Worm (Caenorhabditis elegans) whole organism, L4 larva: Measurements from ENCODE around the gene ZK1086.3.
A peak's percentile ranks its signal among the peaks of the same experiment; 100 is the strongest.

Source experiments
- D1046.2 ChIP-seq: fragments of 200-800 bp; sonication (Bioruptor generic); IDR thresholded peaks from 2 replicates; pipeline ENCODE4 v1.3.6; 2022; ENCODE audit warnings: missing genetic modification characterization, missing compliant biosample characterization
- F44E2.7 ChIP-seq: fragments of 200-800 bp; sonication (Bioruptor generic); IDR thresholded peaks from 2 replicates; pipeline ENCODE4 v2.1.2; 2022; ENCODE audit warnings: missing genetic modification characterization, missing compliant biosample characterization
- F49E8.2 ChIP-seq: sonication (generic microtip); optimal IDR thresholded peaks from 2 replicates; lab custom pipeline; 2016; ENCODE audit warnings: missing compliant biosample characterization, mild to moderate bottlenecking, missing genetic modification characterization, borderline replicate concordance
- R02D3.7 ChIP-seq: fragments of 150-350 bp; sonication (generic microtip); optimal IDR thresholded peaks from 3 replicates; lab custom pipeline; 2014; ENCODE audit warnings: missing biosample characterization, missing genetic modification characterization
- Y105C5A.15 ChIP-seq: fragments of 200-800 bp; sonication (Bioruptor generic); IDR thresholded peaks from 2 replicates; pipeline ENCODE4 v1.3.6; 2022; ENCODE audit warnings: missing genetic modification characterization, missing compliant biosample characterization
- Y5F2A.4 ChIP-seq: fragments of 200-800 bp; sonication (Bioruptor generic); optimal IDR thresholded peaks from 2 replicates; lab custom pipeline; 2018; ENCODE audit warnings: mild to moderate bottlenecking, missing genetic modification characterization, missing compliant biosample characterization
- ZK546.5 ChIP-seq, 2 experiments: sonication (generic microtip); optimal IDR thresholded peaks; 2 replicates each; lab custom pipeline; 2017; ENCODE audit warnings: missing biosample characterization in 2 of 2, missing genetic modification characterization in 2 of 2
- aha-1 ChIP-seq: fragments of 150-350 bp; peaks from one replicate; lab custom pipeline; 2014; ENCODE audit warnings: missing biosample characterization, missing genetic modification characterization
- ceh-20 ChIP-seq: fragments of 200-800 bp; sonication (Bioruptor generic); IDR thresholded peaks from 2 replicates; pipeline ENCODE4 v1.3.6; 2022; ENCODE audit warnings: missing genetic modification reagents, missing genetic modification characterization, missing compliant biosample characterization
- ceh-28 ChIP-seq: fragments of 150-350 bp; optimal IDR thresholded peaks from 2 replicates; lab custom pipeline; 2014; ENCODE audit warnings: missing biosample characterization, missing genetic modification reagents, missing genetic modification characterization
- ceh-82 ChIP-seq: sonication (generic microtip); optimal IDR thresholded peaks from 2 replicates; lab custom pipeline; 2017; ENCODE audit warnings: missing biosample characterization, missing genetic modification characterization
- cey-2 ChIP-seq: sonication (generic microtip); optimal IDR thresholded peaks from 3 replicates; lab custom pipeline; 2017; ENCODE audit warnings: missing genetic modification characterization, mild to moderate bottlenecking, missing compliant biosample characterization, antibody characterized with exemption, borderline replicate concordance; ENCODE audit not compliant: insufficient read depth
- daf-16 ChIP-seq, 3 experiments: sonication (generic microtip); optimal IDR thresholded peaks; 2 replicates each; lab custom pipeline; 2016 to 2017; ENCODE audit warnings: missing genetic modification characterization in 3 of 3, missing genetic modification reagents in 3 of 3, mild to moderate bottlenecking in 2 of 3, missing compliant biosample characterization in 2 of 3, missing biosample characterization in 1 of 3, moderate library complexity in 1 of 3
- dmd-6 ChIP-seq: fragments of 200-800 bp; sonication (Bioruptor generic); IDR thresholded peaks from 2 replicates; pipeline ENCODE4 v1.3.6; 2022; ENCODE audit warnings: missing genetic modification reagents, missing genetic modification characterization, missing compliant biosample characterization
- dve-1 ChIP-seq: sonication (generic microtip); optimal IDR thresholded peaks from 2 replicates; lab custom pipeline; 2017; ENCODE audit warnings: antibody characterized with exemption, mild to moderate bottlenecking, missing genetic modification characterization, missing compliant biosample characterization; ENCODE audit not compliant: insufficient read depth
- egl-27 ChIP-seq: sonication (generic microtip); optimal IDR thresholded peaks from 3 replicates; lab custom pipeline; 2017; ENCODE audit warnings: missing biosample characterization, missing genetic modification reagents, missing genetic modification characterization
- hlh-11 ChIP-seq: fragments of 200-800 bp; sonication (Bioruptor generic); optimal IDR thresholded peaks from 2 replicates; lab custom pipeline; 2018; ENCODE audit warnings: mild to moderate bottlenecking, missing genetic modification characterization, missing compliant biosample characterization
- hmg-1.1 ChIP-seq: fragments of 200-800 bp; sonication (Bioruptor generic); IDR thresholded peaks from 2 replicates; pipeline ENCODE4 v1.3.6; 2022; ENCODE audit warnings: missing genetic modification reagents, missing genetic modification characterization, missing compliant biosample characterization
- lin-1 ChIP-seq: fragments of 200-800 bp; sonication (Bioruptor generic); IDR thresholded peaks from 2 replicates; pipeline ENCODE4 v1.3.6; 2022; ENCODE audit warnings: missing genetic modification reagents, missing genetic modification characterization, missing compliant biosample characterization
- mep-1 ChIP-seq: fragments of 150-350 bp; sonication (generic microtip); optimal IDR thresholded peaks from 3 replicates; lab custom pipeline; 2014; ENCODE audit warnings: missing biosample characterization, missing genetic modification characterization
- mxl-2 ChIP-seq: fragments of 200-800 bp; sonication (Bioruptor generic); conservative IDR thresholded peaks from 2 replicates; pipeline ENCODE4 v1.3.6; 2022; ENCODE audit warnings: missing genetic modification reagents, missing genetic modification characterization, missing compliant biosample characterization
- mxl-3 ChIP-seq: fragments of 200-800 bp; sonication (Bioruptor generic); optimal IDR thresholded peaks from 2 replicates; lab custom pipeline; 2018; ENCODE audit warnings: mild to moderate bottlenecking, missing genetic modification characterization, missing compliant biosample characterization
- nhr-102 ChIP-seq: sonication (generic microtip); optimal IDR thresholded peaks from 2 replicates; lab custom pipeline; 2016; ENCODE audit warnings: mild to moderate bottlenecking, missing genetic modification characterization, moderate library complexity, missing compliant biosample characterization
- nhr-237 ChIP-seq: sonication (generic microtip); optimal IDR thresholded peaks from 2 replicates; lab custom pipeline; 2017; ENCODE audit warnings: missing biosample characterization, missing genetic modification characterization
- nhr-25 ChIP-seq: sonication (generic microtip); optimal IDR thresholded peaks from 2 replicates; lab custom pipeline; 2017; ENCODE audit warnings: missing genetic modification characterization, mild to moderate bottlenecking, missing compliant biosample characterization, antibody characterized with exemption, moderate library complexity, borderline replicate concordance; ENCODE audit not compliant: insufficient read depth
- nhr-28 ChIP-seq: fragments of 150-350 bp; optimal IDR thresholded peaks from 2 replicates; lab custom pipeline; 2014; ENCODE audit warnings: missing biosample characterization, missing genetic modification characterization
- nhr-41 ChIP-seq: fragments of 200-800 bp; sonication (Bioruptor generic); IDR thresholded peaks from 2 replicates; pipeline ENCODE4 v1.3.6; 2022; ENCODE audit warnings: missing genetic modification reagents, missing genetic modification characterization, missing compliant biosample characterization
- pha-4 ChIP-seq, 2 experiments: fragments of 150-350 bp in 1 of 2; fragments of 200-800 bp in 1 of 2; sonication (Bioruptor generic) in 1 of 2; IDR thresholded peaks in 1 of 2; optimal IDR thresholded peaks in 1 of 2; 2 replicates each; pipeline versions ENCODE4 v1.3.6 to Lab custom; 2014 to 2022; ENCODE audit warnings: missing genetic modification characterization in 2 of 2, missing genetic modification reagents in 2 of 2, missing biosample characterization in 1 of 2, missing compliant biosample characterization in 1 of 2
- php-3 ChIP-seq: fragments of 200-800 bp; sonication (Bioruptor generic); IDR thresholded peaks from 2 replicates; pipeline ENCODE4 v1.3.6; 2022; ENCODE audit warnings: missing genetic modification reagents, missing genetic modification characterization, missing compliant biosample characterization
- pqm-1 ChIP-seq: sonication (generic microtip); optimal IDR thresholded peaks from 2 replicates; lab custom pipeline; 2017; ENCODE audit warnings: missing biosample characterization, missing genetic modification characterization
- snpc-1.2 ChIP-seq: fragments of 200-800 bp; sonication (Bioruptor generic); IDR thresholded peaks from 2 replicates; pipeline ENCODE4 v1.3.6; 2022; ENCODE audit warnings: missing genetic modification reagents, missing genetic modification characterization, missing compliant biosample characterization
- spr-1 ChIP-seq: sonication (generic microtip); optimal IDR thresholded peaks from 2 replicates; lab custom pipeline; 2016; ENCODE audit warnings: mild to moderate bottlenecking, missing genetic modification characterization, missing compliant biosample characterization
- unc-130 ChIP-seq: sonication (generic microtip); optimal IDR thresholded peaks from 2 replicates; lab custom pipeline; 2016; ENCODE audit warnings: missing genetic modification reagents, missing genetic modification characterization, missing compliant biosample characterization
- unc-62 ChIP-seq, 3 experiments: fragments of 150-350 bp in 1 of 3; sonication (generic microtip); optimal IDR thresholded peaks in 2 of 3; peaks in 1 of 3; 1 replicate in 1 of 3; 2 replicates in 2 of 3; lab custom pipeline; 2014 to 2017; ENCODE audit warnings: missing biosample characterization in 3 of 3, missing genetic modification characterization in 3 of 3, missing genetic modification reagents in 3 of 3, missing genotype in 1 of 3
- zfp-3 ChIP-seq: fragments of 200-800 bp; sonication (Bioruptor generic); conservative IDR thresholded peaks from 2 replicates; pipeline ENCODE4 v1.3.6; 2022; ENCODE audit warnings: missing genetic modification reagents, missing genetic modification characterization, missing compliant biosample characterization
- ztf-11 ChIP-seq: fragments of 150-350 bp; optimal IDR thresholded peaks from 2 replicates; lab custom pipeline; 2014; ENCODE audit warnings: missing biosample characterization, missing genetic modification characterization

The ZK1086.3 gene

DNA sequence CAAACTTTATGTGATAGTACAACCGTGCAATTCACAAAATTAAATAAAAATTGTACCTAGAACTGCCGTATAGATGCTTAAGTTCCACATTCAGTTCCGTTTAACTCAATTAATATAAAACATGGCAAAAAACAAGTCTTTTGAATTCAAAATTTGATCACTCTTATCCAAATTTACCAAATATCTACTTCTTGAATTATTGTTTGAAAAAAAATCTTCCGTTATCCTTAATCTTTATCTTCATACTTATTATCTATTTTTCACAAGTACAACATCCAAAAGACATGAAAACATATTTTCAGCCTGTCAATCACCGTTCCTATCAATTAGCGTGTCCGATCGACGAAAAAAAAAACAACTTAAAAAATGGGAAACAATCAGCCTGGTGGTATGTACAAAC is 35.2 kb upstream of the ZK1086.3 start, which contains the start of gene aakb-1:
TSS of gene aakb-1 (plus strand) at position 301 of the 400 bp plus-strand sequence.
- TF ChIP-seq hmg-1.1 (GFP tag; lab: Robert Waterston, UW): no peak
- no peak for TF ChIP-seq ceh-20 (GFP tag; lab: Robert Waterston, UW)
- no peak for TF ChIP-seq mep-1 (tag; lab: Kevin White, UChicago)
- no peak for TF ChIP-seq Y5F2A.4 (GFP tag; lab: Kevin White, UChicago)
- TF ChIP-seq zfp-3 (GFP tag; lab: Robert Waterston, UW): no peak
- TF ChIP-seq pqm-1 (tag; lab: Kevin White, UChicago): no peak
- no peak for TF ChIP-seq D1046.2
- no peak for TF ChIP-seq F49E8.2 (tag; lab: Kevin White, UChicago)
- TF ChIP-seq nhr-28 (tag; lab: Kevin White, UChicago): no peak

DNA sequence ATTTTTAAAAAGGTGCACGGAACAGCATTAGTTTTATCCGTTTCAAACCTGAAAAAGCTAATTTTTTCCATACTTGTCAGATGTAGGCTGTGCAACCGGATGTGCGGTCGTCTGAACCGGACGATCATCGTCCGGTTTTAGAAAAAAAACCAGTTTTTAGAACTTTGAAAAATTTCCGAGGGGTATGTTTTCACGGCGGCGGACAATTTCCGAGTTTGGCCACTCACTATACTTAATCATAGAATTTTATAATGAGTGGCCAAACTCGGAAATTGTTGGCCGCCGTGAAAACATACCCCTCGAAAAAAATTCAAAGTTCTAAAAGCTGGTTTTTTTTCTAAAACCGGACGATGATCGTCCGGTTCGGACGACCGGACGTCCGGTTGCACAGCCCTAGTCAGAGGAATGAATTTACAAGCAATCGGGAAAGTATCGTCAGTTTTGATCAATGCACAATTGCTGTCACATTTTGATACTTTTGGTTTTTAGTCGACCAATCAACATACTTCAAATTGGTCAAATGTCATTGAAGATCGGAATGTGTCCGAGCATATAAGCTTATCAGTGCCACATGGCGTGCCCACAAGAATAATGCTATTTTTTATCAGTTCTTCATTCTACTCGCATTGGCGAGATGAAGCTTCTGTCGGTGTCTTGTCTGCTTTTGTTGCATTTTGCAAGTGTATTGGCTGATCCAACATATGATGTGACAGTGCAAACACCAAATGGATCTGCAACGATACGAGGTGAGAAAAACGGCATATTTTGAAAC is 30.8 kb upstream of the ZK1086.3 start, which contains the start of gene cest-13:
TSS of gene cest-13 (plus strand) at position 562 of the 772 bp plus-strand sequence.
- no peak for TF ChIP-seq snpc-1.2 (GFP tag; lab: Robert Waterston, UW)
- TF ChIP-seq egl-27 (tag; lab: Kevin White, UChicago): no peak
- TF ChIP-seq spr-1 (tag; lab: Kevin White, UChicago): no peak
- peak; percentile 83 for TF ChIP-seq pqm-1 (tag; lab: Kevin White, UChicago)
- no peak for TF ChIP-seq nhr-25
- TF ChIP-seq daf-16 (GFP tag; optimal IDR thresholded peaks at IDR 0.05; lab: Kevin White, UChicago): no peak
- peak; percentile 11 for TF ChIP-seq daf-16 (tag; optimal IDR thresholded peaks at IDR 0.05; lab: Kevin White, UChicago)
- TF ChIP-seq F44E2.7 (GFP tag; lab: Robert Waterston, UW): no peak
- no peak for TF ChIP-seq ceh-82
- peak in 1 of 2 experiments; percentile 22 for TF ChIP-seq unc-62 (GFP tag; optimal IDR thresholded peaks at IDR 0.05 in 1 of 2; lab: Kevin White, UChicago)
- TF ChIP-seq unc-62 (tag; optimal IDR thresholded peaks at IDR 0.05; lab: Kevin White, UChicago): no peak
- peak; percentile 39 for TF ChIP-seq aha-1 (tag; lab: Kevin White, UChicago)
- TF ChIP-seq lin-1: 0 out of 2 replicates have a peak, but pooled peaks have one; percentile 43
- TF ChIP-seq dmd-6 (GFP tag; lab: Robert Waterston, UW): peak; percentile 98
- TF ChIP-seq dve-1 (tag; lab: Kevin White, UChicago): peak; percentile 61
- peak; percentile 45 for TF ChIP-seq hlh-11 (tag; lab: Kevin White, UChicago)
- no peak for TF ChIP-seq nhr-102 (tag; lab: Kevin White, UChicago)
- no peak for TF ChIP-seq ceh-28 (tag; lab: Kevin White, UChicago)
- TF ChIP-seq cey-2 (tag; lab: Kevin White, UChicago): no peak
- no peak for TF ChIP-seq Y105C5A.15 (GFP tag; lab: Robert Waterston, UW)
- 0 out of 2 replicates have a peak, but pooled peaks have one; percentile 31 for TF ChIP-seq nhr-41 (GFP tag; lab: Robert Waterston, UW)
- no peak for TF ChIP-seq pha-4 (GFP tag; IDR thresholded peaks at IDR 0.05; lab: Robert Waterston, UW)
- TF ChIP-seq pha-4 (tag; optimal IDR thresholded peaks at IDR 0.05; lab: Kevin White, UChicago): no peak
- TF ChIP-seq Y5F2A.4 (GFP tag; lab: Kevin White, UChicago): no peak
- no peak for TF ChIP-seq R02D3.7
- TF ChIP-seq nhr-237 (tag; lab: Kevin White, UChicago): no peak
- peak; percentile 60 for TF ChIP-seq nhr-28 (tag; lab: Kevin White, UChicago)
- TF ChIP-seq ZK546.5 (tag; optimal IDR thresholded peaks at IDR 0.05; lab: Kevin White, UChicago): no peak
- no peak for TF ChIP-seq php-3
- TF ChIP-seq mxl-3 (GFP tag; lab: Kevin White, UChicago): peak; percentile 72
- no peak for TF ChIP-seq ztf-11 (tag; lab: Kevin White, UChicago)
- no peak for TF ChIP-seq unc-130 (GFP tag; lab: Kevin White, UChicago)
- no peak for TF ChIP-seq mxl-2
